Worm (Caenorhabditis elegans) whole organism, mixed stage, embryonic: ENCODE results near the gene Y37E11AL.12.

Source experiments
- bed-3 ChIP-seq: fragments of 200-800 bp; sonication (Bioruptor generic); optimal IDR thresholded peaks from 3 replicates; lab custom pipeline; 2018; ENCODE audit warnings: mild to moderate bottlenecking, missing genetic modification characterization, moderate library complexity, missing compliant biosample characterization
- blmp-1 ChIP-seq: fragments of 150-350 bp; optimal IDR thresholded peaks from 2 replicates; lab custom pipeline; 2014; ENCODE audit warnings: missing biosample characterization, missing genetic modification characterization
- elt-1 ChIP-seq: sonication (generic microtip); optimal IDR thresholded peaks from 2 replicates; lab custom pipeline; 2017; ENCODE audit warnings: missing genetic modification characterization, mild to moderate bottlenecking, missing compliant biosample characterization, antibody characterized with exemption, moderate library complexity, borderline replicate concordance; ENCODE audit not compliant: insufficient read depth
- elt-3 ChIP-seq: fragments of 150-350 bp; optimal IDR thresholded peaks from 2 replicates; lab custom pipeline; 2014; ENCODE audit warnings: missing biosample characterization, missing genetic modification characterization
- hlh-1 ChIP-seq: fragments of 150-350 bp; optimal IDR thresholded peaks from 2 replicates; lab custom pipeline; 2014; ENCODE audit warnings: missing biosample characterization, missing genetic modification reagents, missing genetic modification characterization
- mep-1 ChIP-seq: fragments of 150-350 bp; optimal IDR thresholded peaks from 2 replicates; lab custom pipeline; 2017; ENCODE audit warnings: missing biosample characterization, missing genetic modification reagents, missing genetic modification characterization, inconsistent platforms
- mls-2 ChIP-seq: sonication (generic microtip); optimal IDR thresholded peaks from 2 replicates; lab custom pipeline; 2016; ENCODE audit warnings: mild to moderate bottlenecking, missing genetic modification characterization, moderate library complexity, missing compliant biosample characterization
- nhr-237 ChIP-seq: fragments of 150-350 bp; optimal IDR thresholded peaks from 2 replicates; lab custom pipeline; 2014; ENCODE audit warnings: missing biosample characterization, missing genetic modification characterization
- nhr-76 ChIP-seq: sonication (generic microtip); optimal IDR thresholded peaks from 2 replicates; lab custom pipeline; 2017; ENCODE audit warnings: missing biosample characterization, missing genetic modification characterization
- pha-4 ChIP-seq: fragments of 150-350 bp; optimal IDR thresholded peaks from 2 replicates; lab custom pipeline; 2018; ENCODE audit warnings: missing biosample characterization, missing genetic modification reagents, missing genetic modification characterization
- snpc-4 ChIP-seq: fragments of 150-350 bp; optimal IDR thresholded peaks from 2 replicates; lab custom pipeline; 2014; ENCODE audit warnings: missing biosample characterization, missing genetic modification characterization
- tbx-8 ChIP-seq: fragments of 200-800 bp; sonication (Bioruptor generic); optimal IDR thresholded peaks from 2 replicates; lab custom pipeline; 2018; ENCODE audit warnings: mild to moderate bottlenecking, missing genetic modification characterization, moderate library complexity, missing compliant biosample characterization

ce11 chrIV:3741874-3742273, 40.1 kb upstream of the Y37E11AL.12 start:
- TF ChIP-seq nhr-76 (tag; lab: Kevin White, UChicago) (no peak), hlh-1 (tag; lab: Kevin White, UChicago) (no peak), elt-1 (tag; lab: Kevin White, UChicago) (no peak), nhr-237 (no peak), elt-3 (tag; lab: Kevin White, UChicago) (no peak), tbx-8 (GFP tag; lab: Kevin White, UChicago) (no peak), pha-4 (tag; lab: Kevin White, UChicago) (no peak), mls-2 (tag; lab: Kevin White, UChicago) (no peak), mep-1 (tag; lab: Kevin White, UChicago) (no peak), bed-3 (GFP tag; lab: Kevin White, UChicago) (no peak), blmp-1 (tag; lab: Kevin White, UChicago) (no peak), snpc-4 (no peak)
